Fruit fly (Drosophila melanogaster): Measurements from ENCODE around the gene GAA1.

The GAA1 gene

DNA sequence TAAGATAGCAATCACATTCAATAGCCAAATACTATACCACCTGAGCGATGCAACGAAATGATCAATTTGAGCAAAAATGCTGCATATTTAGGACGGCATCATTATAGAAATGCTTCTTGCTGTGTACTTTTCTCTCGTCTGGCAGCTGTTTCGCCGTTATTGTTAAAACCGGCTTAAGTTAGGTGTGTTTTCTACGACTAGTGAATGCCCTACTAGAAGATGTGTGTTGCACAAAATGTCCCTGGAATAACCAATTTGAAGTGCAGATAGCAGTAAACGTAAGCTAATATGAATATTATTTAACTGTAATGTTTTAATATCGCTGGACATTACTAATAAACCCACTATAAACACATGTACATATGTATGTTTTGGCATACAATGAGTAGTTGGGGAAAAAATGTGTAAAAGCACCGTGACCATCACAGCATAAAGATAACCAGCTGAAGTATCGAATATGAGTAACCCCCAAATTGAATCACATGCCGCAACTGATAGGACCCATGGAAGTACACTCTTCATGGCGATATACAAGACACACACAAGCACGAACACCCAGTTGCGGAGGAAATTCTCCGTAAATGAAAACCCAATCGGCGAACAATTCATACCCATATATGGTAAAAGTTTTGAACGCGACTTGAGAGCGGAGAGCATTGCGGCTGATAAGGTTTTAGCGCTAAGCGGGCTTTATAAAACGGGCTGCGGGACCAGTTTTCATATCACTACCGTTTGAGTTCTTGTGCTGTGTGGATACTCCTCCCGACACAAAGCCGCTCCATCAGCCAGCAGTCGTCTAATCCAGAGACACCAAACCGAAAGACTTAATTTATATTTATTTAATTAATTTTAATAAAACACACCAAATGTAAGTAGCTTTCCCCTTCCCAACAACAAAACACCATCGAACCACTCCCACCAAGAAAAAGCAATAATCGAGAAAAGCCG, 27.3 kb upstream of the GAA1 start, which contains the start of gene Act5C (continued):
- TF ChIP-seq Optix (GFP tag; IDR thresholded peaks at IDR 0.05) (peak; percentile 92), CG11093 (GFP tag; IDR thresholded peaks at IDR 0.05) (peak; percentile 89; the same call in 2 of the 3 replicates), zfh2 (GFP tag; optimal IDR thresholded peaks at IDR 0.05) (peak; percentile 91), sna (GFP tag; IDR thresholded peaks at IDR 0.05; ENCODE audit: partially characterized antibody) (no peak), luna (GFP tag; optimal IDR thresholded peaks at IDR 0.05) (peak; percentile 81), wdn (GFP tag; IDR thresholded peaks at IDR 0.05) (peak; percentile 88), Bteb2 (GFP tag; optimal IDR thresholded peaks at IDR 0.05) (peak; percentile 86), Drgx (GFP tag; IDR thresholded peaks at IDR 0.05) (peak; percentile 96), ro (GFP tag; IDR thresholded peaks at IDR 0.05) (peak; percentile 74; the same call in 1 of the 2 replicates), run (tag; optimal IDR thresholded peaks at IDR 0.05) (peak; percentile 86), MTF-1 (GFP tag; optimal IDR thresholded peaks at IDR 0.05; ENCODE audit: borderline replicate concordance) (peak; percentile 89), Spps (tag; optimal IDR thresholded peaks at IDR 0.05) (peak; percentile 88), mam (GFP tag; optimal IDR thresholded peaks at IDR 0.05) (peak; percentile 92), pum (GFP tag; optimal IDR thresholded peaks at IDR 0.05) (peak; percentile 94), grau (tag; optimal IDR thresholded peaks at IDR 0.05) (peak; percentile 93), CG9215 (GFP tag; IDR thresholded peaks at IDR 0.05) (peak; percentile 82), ato (GFP tag; IDR thresholded peaks at IDR 0.05; ENCODE audit: partially characterized antibody) (0 out of 2 replicates have a peak, but pooled peaks have one; percentile 23), exex (tag; optimal IDR thresholded peaks at IDR 0.05) (peak; percentile 69), klu (GFP tag; IDR thresholded peaks at IDR 0.05) (peak; percentile 77), oc (tag; optimal IDR thresholded peaks at IDR 0.05) (peak; percentile 95), CG4820 (GFP tag; optimal IDR thresholded peaks at IDR 0.05) (peak; percentile 92), ci (GFP tag; IDR thresholded peaks at IDR 0.05) (peak; percentile 97), fd102C (GFP tag; optimal IDR thresholded peaks at IDR 0.05) (peak; percentile 91), CG10959 (GFP tag; IDR thresholded peaks at IDR 0.05) (peak; percentile 94), CG3065 (GFP tag; optimal IDR thresholded peaks at IDR 0.05) (peak; percentile 85), peb (GFP tag; IDR thresholded peaks at IDR 0.05) (peak; percentile 83), CG30431 (GFP tag; optimal IDR thresholded peaks at IDR 0.05) (peak; percentile 93), emc (GFP tag; optimal IDR thresholded peaks at IDR 0.05) (peak; percentile 85), CG18476 (GFP tag; optimal IDR thresholded peaks at IDR 0.05) (peak; percentile 92), CG3726 (GFP tag; IDR thresholded peaks at IDR 0.05) (peak; percentile 96), bsh (GFP tag; optimal IDR thresholded peaks at IDR 0.05) (peak; percentile 90 to 97), jigr1 (GFP tag; IDR thresholded peaks at IDR 0.05) (peak; percentile 79), CG15479 (GFP tag; optimal IDR thresholded peaks at IDR 0.05) (peak; percentile 70), CG8765 (GFP tag; IDR thresholded peaks at IDR 0.05) (peak; percentile 90), ewg (GFP tag; optimal IDR thresholded peaks at IDR 0.05) (peak; percentile 98), CG4282 (GFP tag; optimal IDR thresholded peaks at IDR 0.05) (peak; percentile 79), CG4854 (GFP tag; optimal IDR thresholded peaks at IDR 0.05) (peak; percentile 93), pnt (GFP tag; optimal IDR thresholded peaks at IDR 0.05) (peak; percentile 95), odd (GFP tag; optimal IDR thresholded peaks at IDR 0.05) (peak; percentile 83), bigmax (GFP tag; optimal IDR thresholded peaks at IDR 0.05) (no peak), dmrt99B (tag; optimal IDR thresholded peaks at IDR 0.05) (peak; percentile 95), inv (GFP tag; IDR thresholded peaks at IDR 0.05; ENCODE audit: partially characterized antibody) (no peak), gro (GFP tag; optimal IDR thresholded peaks at IDR 0.05) (peak; percentile 93), tx (GFP tag; optimal IDR thresholded peaks at IDR 0.05) (peak; percentile 92), CG11504 (tag; optimal IDR thresholded peaks at IDR 0.05) (peak; percentile 93), cwo (GFP tag; optimal IDR thresholded peaks at IDR 0.05) (peak; percentile 82), usp (GFP tag; optimal IDR thresholded peaks at IDR 0.05) (no peak), D19A (tag; optimal IDR thresholded peaks at IDR 0.05) (peak; percentile 100)

All from whole organism, embryonic.